Fruit fly (Drosophila melanogaster): Measurements from ENCODE around the gene CG9135.
A peak's percentile ranks its signal among the peaks of the same experiment; 100 is the strongest.

Gene CG9135

DNA sequence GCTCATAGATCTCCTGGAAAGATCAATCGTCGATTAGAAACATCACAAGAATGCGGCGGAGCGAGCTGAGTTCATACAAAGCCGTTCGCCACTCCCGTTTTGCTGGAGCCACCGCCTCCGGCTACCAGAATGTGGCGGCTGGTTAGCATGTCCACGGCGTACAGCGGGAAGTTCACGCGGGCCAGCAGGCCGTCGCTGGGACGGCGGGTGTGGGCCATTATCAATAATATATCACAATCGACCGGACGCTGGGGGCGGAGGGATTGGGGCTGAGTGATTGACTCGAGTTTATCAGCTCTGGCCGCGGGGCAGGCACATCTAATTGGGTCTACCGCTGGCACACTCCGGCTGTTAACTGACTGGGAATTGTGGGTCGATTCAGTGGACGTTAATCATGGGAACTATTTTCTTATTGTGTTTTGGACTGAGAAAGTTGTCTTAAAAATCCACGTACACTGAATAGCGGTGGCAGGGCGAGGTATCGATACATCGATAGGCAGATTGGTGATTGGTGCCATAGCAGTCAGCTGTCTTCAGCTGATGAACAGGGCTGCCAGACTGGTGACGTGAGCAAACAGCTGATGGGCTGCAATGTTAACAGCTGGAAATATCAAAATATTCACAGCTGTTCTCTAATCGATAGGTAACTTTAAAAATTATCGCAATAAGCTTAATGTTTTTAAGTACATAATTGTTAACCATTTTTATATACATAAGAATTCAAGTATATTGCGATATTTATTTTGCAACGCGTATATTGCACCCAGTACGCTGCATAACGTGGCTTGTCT, 48.1 kb downstream of the CG9135 start, which contains the start of gene CG9175 (continued):
- peak; percentile 98 for TF ChIP-seq hbn (GFP tag; IDR thresholded peaks at IDR 0.05; ENCODE audit: partially characterized antibody)
- TF ChIP-seq NFAT (GFP tag; IDR thresholded peaks at IDR 0.05), result peak; percentile 49; the same call in 1 of the 2 replicates
- no peak for TF ChIP-seq Fer2 (tag; optimal IDR thresholded peaks at IDR 0.05)
- TF ChIP-seq CG15479 (GFP tag; optimal IDR thresholded peaks at IDR 0.05), result no peak
- peak; percentile 41 for TF ChIP-seq gfzf (GFP tag; optimal IDR thresholded peaks at IDR 0.05)
- no peak for TF ChIP-seq CG1529 (GFP tag; optimal IDR thresholded peaks at IDR 0.05)
- TF ChIP-seq gcm (GFP tag; optimal IDR thresholded peaks at IDR 0.05), result peak; percentile 28
- peak; percentile 36 for TF ChIP-seq CG2678 (tag; optimal IDR thresholded peaks at IDR 0.05)
- no peak for TF ChIP-seq CG5953 (GFP tag; IDR thresholded peaks at IDR 0.05)
- no peak for TF ChIP-seq Max (GFP tag; optimal IDR thresholded peaks at IDR 0.05)
- peak; percentile 4 for TF ChIP-seq gem (tag; optimal IDR thresholded peaks at IDR 0.05)
- peak; percentile 91 for TF ChIP-seq HmgZ (tag; optimal IDR thresholded peaks at IDR 0.05)
- TF ChIP-seq Nf-YB (GFP tag; optimal IDR thresholded peaks at IDR 0.05), result peak; percentile 40
- no peak for TF ChIP-seq Gsc (GFP tag; IDR thresholded peaks at IDR 0.05)
- TF ChIP-seq CG7556 (GFP tag; optimal IDR thresholded peaks at IDR 0.05), result peak; percentile 2
- no peak for TF ChIP-seq CG12219 (GFP tag; optimal IDR thresholded peaks at IDR 0.05)
- TF ChIP-seq CG12391 (tag; optimal IDR thresholded peaks at IDR 0.05), result peak; percentile 58
- TF ChIP-seq klu (GFP tag; IDR thresholded peaks at IDR 0.05), result no peak
- TF ChIP-seq B-H1 (GFP tag; IDR thresholded peaks at IDR 0.05), result no peak
- TF ChIP-seq lilli (GFP tag; optimal IDR thresholded peaks at IDR 0.05), result peak; percentile 41
- peak; percentile 40 for TF ChIP-seq CG8388 (GFP tag; optimal IDR thresholded peaks at IDR 0.05)
- TF ChIP-seq CG14050 (GFP tag; IDR thresholded peaks at IDR 0.05), result no peak; the same call in 2 of the 3 replicates
- TF ChIP-seq stc (GFP tag; IDR thresholded peaks at IDR 0.05), result peak; percentile 35; the same call in 1 of the 2 replicates
- peak; percentile 69 for TF ChIP-seq pho (GFP tag; optimal IDR thresholded peaks at IDR 0.05)
- peak; percentile 73 for TF ChIP-seq Sin3A (optimal IDR thresholded peaks at IDR 0.05)
- peak; percentile 91 for TF ChIP-seq HLH4C (GFP tag; IDR thresholded peaks at IDR 0.05; ENCODE audit: partially characterized antibody)
- TF ChIP-seq tx (GFP tag; optimal IDR thresholded peaks at IDR 0.05), result peak; percentile 39
- peak; percentile 100 for TF ChIP-seq Dref (GFP tag; IDR thresholded peaks at IDR 0.05)
- no peak for TF ChIP-seq CG8478 (optimal IDR thresholded peaks at IDR 0.05)
- TF ChIP-seq dm (GFP tag; optimal IDR thresholded peaks at IDR 0.05), result peak; percentile 22
- TF ChIP-seq CG17802 (tag; optimal IDR thresholded peaks at IDR 0.05), result no peak
- TF ChIP-seq HHEX (GFP tag; optimal IDR thresholded peaks at IDR 0.05), result no peak
- no peak for TF ChIP-seq ro (GFP tag; IDR thresholded peaks at IDR 0.05)
- TF ChIP-seq luna (GFP tag; optimal IDR thresholded peaks at IDR 0.05), result peak; percentile 5
- TF ChIP-seq tup (GFP tag; optimal IDR thresholded peaks at IDR 0.05), result no peak
- no peak for TF ChIP-seq Poxn (GFP tag; IDR thresholded peaks at IDR 0.05)
- TF ChIP-seq exex (tag; optimal IDR thresholded peaks at IDR 0.05), result peak; percentile 34
- TF ChIP-seq CG12942 (GFP tag; optimal IDR thresholded peaks at IDR 0.05), result no peak
- TF ChIP-seq knrl (GFP tag; IDR thresholded peaks at IDR 0.05; ENCODE audit: partially characterized antibody), result peak; percentile 94
- peak; percentile 94 for TF ChIP-seq stwl (tag; optimal IDR thresholded peaks at IDR 0.05)
- no peak for TF ChIP-seq org-1 (GFP tag; optimal IDR thresholded peaks at IDR 0.05)
- TF ChIP-seq gt (GFP tag; IDR thresholded peaks at IDR 0.05), result no peak
- TF ChIP-seq ase (GFP tag; IDR thresholded peaks at IDR 0.05), result no peak
- no peak for TF ChIP-seq Asciz (GFP tag; optimal IDR thresholded peaks at IDR 0.05)
- no peak for TF ChIP-seq gsb (GFP tag; IDR thresholded peaks at IDR 0.05)
- TF ChIP-seq Dad (GFP tag; optimal IDR thresholded peaks at IDR 0.05), result peak; percentile 46
- TF ChIP-seq Nf-YA (GFP tag; IDR thresholded peaks at IDR 0.05), result no peak
- TF ChIP-seq CG17568 (GFP tag; optimal IDR thresholded peaks at IDR 0.05), result no peak
- TF ChIP-seq CG8089 (GFP tag; optimal IDR thresholded peaks at IDR 0.05), result no peak
- TF ChIP-seq mam (GFP tag; optimal IDR thresholded peaks at IDR 0.05), result peak; percentile 63
